Fruit fly (Drosophila melanogaster) whole organism, wandering third instar larva: ENCODE measurements around the gene CG7328.

Experiments
- Abd-B ChIP-seq: fragments of >200 bp; optimal IDR thresholded peaks from 2 replicates; lab custom pipeline; 2017; ENCODE audit warnings: missing biosample characterization, missing genetic modification characterization
- br ChIP-seq: fragments of 200-800 bp; sonication (Bioruptor generic); optimal IDR thresholded peaks from 2 replicates; lab custom pipeline; 2016; ENCODE audit warnings: missing biosample characterization, missing genetic modification characterization
- brk ChIP-seq: fragments of 200-800 bp; sonication (Bioruptor generic); optimal IDR thresholded peaks from 2 replicates; lab custom pipeline; 2016; ENCODE audit warnings: missing biosample characterization, mild to moderate bottlenecking, missing genetic modification characterization
- dl ChIP-seq, 2 experiments: fragments of 175-275, 200-275 bp in 1 of 2; fragments of 200-275 bp in 1 of 2; sonication (Bioruptor generic); optimal IDR thresholded peaks; lab custom pipeline; 2018; ENCODE audit warnings: mild to moderate bottlenecking in 2 of 2, missing biosample characterization in 2 of 2, missing genetic modification characterization in 2 of 2, moderate library complexity in 2 of 2; ENCODE audit not compliant: partially characterized antibody in 2 of 2, insufficient read depth in 1 of 2
- dsf ChIP-seq: sonication (Bioruptor generic); optimal IDR thresholded peaks from 2 replicates; lab custom pipeline; 2016; ENCODE audit warnings: missing biosample characterization, missing genetic modification characterization, borderline replicate concordance
- h ChIP-seq: fragments of 200-800 bp; sonication (Bioruptor generic); optimal IDR thresholded peaks from 3 replicates; lab custom pipeline; 2016; ENCODE audit warnings: missing biosample characterization, mild to moderate bottlenecking, missing genetic modification characterization
- pan ChIP-seq: fragments of >200 bp; optimal IDR thresholded peaks from 2 replicates; lab custom pipeline; 2017
- woc ChIP-seq: sonication (Bioruptor generic); optimal IDR thresholded peaks from 2 replicates; lab custom pipeline; 2016; ENCODE audit warnings: missing biosample characterization, mild to moderate bottlenecking, missing genetic modification characterization

dm6 chr3L:20127281-20127680 is 13.1 kb downstream of the CG7328 start, which contains the start of gene CG7365:
- no peak for TF ChIP-seq brk (GFP tag; lab: Kevin White, UChicago)
- no peak for TF ChIP-seq dsf
- TF ChIP-seq dl (GFP tag; optimal IDR thresholded peaks at IDR 0.05; lab: Kevin White, UChicago; ENCODE audit: insufficient read depth in 1 of 2, partially characterized antibody in 2 of 2), result no peak
- TF ChIP-seq woc (GFP tag; lab: Kevin White, UChicago), result no peak
- no peak for TF ChIP-seq h (GFP tag; lab: Kevin White, UChicago)
- no peak for TF ChIP-seq pan (lab: Kevin White, UChicago)
- no peak for TF ChIP-seq Abd-B (GFP tag; lab: Kevin White, UChicago)
- no peak for TF ChIP-seq br (GFP tag; lab: Kevin White, UChicago)
